Fruit fly (Drosophila melanogaster): Measurements from ENCODE around the gene cDIP.

cDIP gene

DNA sequence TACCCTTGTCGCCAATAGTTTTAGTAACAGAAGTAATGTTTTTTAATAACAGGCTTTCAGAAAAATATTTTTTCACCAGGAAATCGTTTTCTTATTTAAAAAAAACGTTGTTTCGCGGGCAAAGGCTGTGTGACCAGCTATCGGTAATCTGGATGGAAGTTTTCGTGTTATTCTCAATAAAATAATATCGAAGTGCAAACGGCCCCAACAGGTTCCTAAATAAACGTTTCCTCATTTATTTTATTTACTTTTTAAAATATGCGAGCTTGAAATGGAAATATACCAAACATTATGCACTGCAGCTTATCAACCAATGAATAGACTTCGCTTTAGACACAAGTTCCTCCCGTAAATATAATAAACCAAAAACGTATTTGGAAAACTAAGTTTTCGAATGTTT is 30.8 kb downstream of the cDIP start, which contains the start of gene Ice2 (continued):
- TF ChIP-seq CG3163 (GFP tag; optimal IDR thresholded peaks at IDR 0.05) (no peak), CG1603 (tag; optimal IDR thresholded peaks at IDR 0.05) (peak; percentile 49), hkb (optimal IDR thresholded peaks at IDR 0.05) (no peak), hkb (GFP tag; IDR thresholded peaks at IDR 0.05) (0 out of 2 replicates have a peak, but pooled peaks have one; percentile 21), ranshi (GFP tag; IDR thresholded peaks at IDR 0.05) (no peak), HLH4C (GFP tag; IDR thresholded peaks at IDR 0.05; ENCODE audit: partially characterized antibody) (peak; percentile 35; the same call in 1 of the 3 replicates)

dm6 chr3R:21129617-21130016 is 31.3 kb downstream of the cDIP start, which contains the start of gene Obp93a:
Gene Obp93a, minus strand, starts transcription at chr3R:21129717.
- TF ChIP-seq phol (tag; optimal IDR thresholded peaks at IDR 0.05): no peak
- TF ChIP-seq ftz-f1 (GFP tag; optimal IDR thresholded peaks at IDR 0.05): no peak
- no peak for TF ChIP-seq CG3995 (GFP tag; optimal IDR thresholded peaks at IDR 0.05)
- no peak for TF ChIP-seq ara (GFP tag; IDR thresholded peaks at IDR 0.05)
- TF ChIP-seq cato (GFP tag; optimal IDR thresholded peaks at IDR 0.05; ENCODE audit: borderline replicate concordance): no peak
- no peak for TF ChIP-seq CG2889 (GFP tag; IDR thresholded peaks at IDR 0.05)

dm6 chr3R:21127352-21127985 is 33.4 kb downstream of the cDIP start, which contains the start of the genes slmb and CG5793:
Gene slmb, minus strand, starts transcription at chr3R:21127485.
Gene CG5793, plus strand, starts transcription at chr3R:21127573.
- TF ChIP-seq CG14441 (GFP tag; IDR thresholded peaks at IDR 0.05) (peak; percentile 46; the same call in 1 of the 2 replicates), Awh (GFP tag; IDR thresholded peaks at IDR 0.05) (no peak), Rx (GFP tag; IDR thresholded peaks at IDR 0.05) (0 out of 2 replicates have a peak, but pooled peaks have one; percentile 8), CG17829 (tag; optimal IDR thresholded peaks at IDR 0.05) (no peak), chinmo (GFP tag; IDR thresholded peaks at IDR 0.05; ENCODE audit: partially characterized antibody) (no peak), Hr3 (GFP tag; optimal IDR thresholded peaks at IDR 0.05) (peak; percentile 18), ind (GFP tag; optimal IDR thresholded peaks at IDR 0.05) (peak; percentile 48), inv (GFP tag; IDR thresholded peaks at IDR 0.05; ENCODE audit: partially characterized antibody) (peak; percentile 54), D (optimal IDR thresholded peaks at IDR 0.05) (no peak), D (GFP tag; optimal IDR thresholded peaks at IDR 0.05) (no peak), row (GFP tag; IDR thresholded peaks at IDR 0.05) (peak; percentile 59), pan (optimal IDR thresholded peaks at IDR 0.05) (no peak), pan (GFP tag; optimal IDR thresholded peaks at IDR 0.05 in 1 of 2, IDR thresholded peaks at IDR 0.05 in 1 of 2) (peak in 1 of 2 experiments; percentile 30), corto (GFP tag; optimal IDR thresholded peaks at IDR 0.05) (no peak), CG1602 (GFP tag; optimal IDR thresholded peaks at IDR 0.05) (peak; percentile 12), lov (optimal IDR thresholded peaks at IDR 0.05) (no peak), lov (GFP tag; IDR thresholded peaks at IDR 0.05) (no peak), fd3F (GFP tag; optimal IDR thresholded peaks at IDR 0.05) (no peak), sob (GFP tag; IDR thresholded peaks at IDR 0.05) (peak; percentile 67), nmo (GFP tag; optimal IDR thresholded peaks at IDR 0.05) (peak; percentile 61), Lpt (GFP tag; optimal IDR thresholded peaks at IDR 0.05) (no peak), CG4404 (GFP tag; IDR thresholded peaks at IDR 0.05) (no peak), run (tag; optimal IDR thresholded peaks at IDR 0.05) (no peak), Deaf1 (tag; optimal IDR thresholded peaks at IDR 0.05) (no peak), CG31365 (tag; optimal IDR thresholded peaks at IDR 0.05) (no peak), tx (GFP tag; optimal IDR thresholded peaks at IDR 0.05) (peak; percentile 1), pros (GFP tag; optimal IDR thresholded peaks at IDR 0.05) (no peak), sens (GFP tag) (peak; percentile 90), CG9797 (GFP tag; optimal IDR thresholded peaks at IDR 0.05) (peak; percentile 92), crp (GFP tag; optimal IDR thresholded peaks at IDR 0.05) (peak; percentile 44 to 92), CG10431 (GFP tag; optimal IDR thresholded peaks at IDR 0.05) (peak; percentile 73), CG1529 (GFP tag; optimal IDR thresholded peaks at IDR 0.05) (no peak), zfh1 (GFP tag; IDR thresholded peaks at IDR 0.05) (peak; percentile 64; the same call in 2 of the 3 replicates), sqz (GFP tag; optimal IDR thresholded peaks at IDR 0.05) (no peak), pho (GFP tag; optimal IDR thresholded peaks at IDR 0.05) (peak; percentile 72), Side (GFP tag; optimal IDR thresholded peaks at IDR 0.05) (peak; percentile 56), phol (tag; optimal IDR thresholded peaks at IDR 0.05) (peak; percentile 61), CG1603 (tag; optimal IDR thresholded peaks at IDR 0.05) (peak; percentile 82)

All from whole organism, embryonic.